Worm (Caenorhabditis elegans): ENCODE data around the gene F49E2.2.

The F49E2.2 gene

ce11 chrX:9540464-9540863 is 26.1 kb upstream of the F49E2.2 start (continued):
- TF ChIP-seq attf-4 (tag; optimal IDR thresholded peaks at IDR 0.05) = no peak
- no peak for TF ChIP-seq zfp-3 (GFP tag; conservative IDR thresholded peaks at IDR 0.05)
- TF ChIP-seq pqm-1 (tag; optimal IDR thresholded peaks at IDR 0.05) = peak; percentile 76
- no peak for TF ChIP-seq ceh-44 (GFP tag; IDR thresholded peaks at IDR 0.05)
- TF ChIP-seq ceh-82 (tag; optimal IDR thresholded peaks at IDR 0.05) = no peak
- no peak for TF ChIP-seq lir-3 (tag; optimal IDR thresholded peaks at IDR 0.05)
- no peak for TF ChIP-seq ceh-28 (tag; optimal IDR thresholded peaks at IDR 0.05)
- no peak for TF ChIP-seq F10B5.3 (tag; optimal IDR thresholded peaks at IDR 0.05)
- TF ChIP-seq cey-2 (tag; optimal IDR thresholded peaks at IDR 0.05; ENCODE audit: borderline replicate concordance, insufficient read depth) = no peak
- peak; percentile 45 for TF ChIP-seq aha-1 (tag)
- no peak for TF ChIP-seq F26F4.8 (GFP tag; conservative IDR thresholded peaks at IDR 0.05)
- TF ChIP-seq ztf-7 (tag; optimal IDR thresholded peaks at IDR 0.05) = no peak
- TF ChIP-seq snpc-4 (tag; optimal IDR thresholded peaks at IDR 0.05) = no peak
- TF ChIP-seq ZK546.5 (tag; optimal IDR thresholded peaks at IDR 0.05) = no peak
- TF ChIP-seq hmg-1.1 (GFP tag; IDR thresholded peaks at IDR 0.05) = no peak
- TF ChIP-seq zip-2 (tag; optimal IDR thresholded peaks at IDR 0.05) = no peak
- no peak for TF ChIP-seq vab-7 (GFP tag; IDR thresholded peaks at IDR 0.05)
- TF ChIP-seq T26A8.4 (GFP tag; IDR thresholded peaks at IDR 0.05) = no peak
- TF ChIP-seq sdz-12 (GFP tag; optimal IDR thresholded peaks at IDR 0.05) = no peak
- TF ChIP-seq php-3 (GFP tag; IDR thresholded peaks at IDR 0.05) = peak; percentile 60; the same call in 1 of the 2 replicates
- TF ChIP-seq mxl-2 (GFP tag; conservative IDR thresholded peaks at IDR 0.05) = no peak
- TF ChIP-seq daf-19 (GFP tag; conservative IDR thresholded peaks at IDR 0.05) = no peak
- TF ChIP-seq pha-4 (GFP tag; IDR thresholded peaks at IDR 0.05) = no peak
- TF ChIP-seq pha-4 (tag; optimal IDR thresholded peaks at IDR 0.05) = no peak
- peak; percentile 89 for TF ChIP-seq hlh-30 (tag; optimal IDR thresholded peaks at IDR 0.05; ENCODE audit: insufficient read depth)
- TF ChIP-seq lin-39 (tag; optimal IDR thresholded peaks at IDR 0.05) = no peak
- TF ChIP-seq ama-1 (optimal IDR thresholded peaks at IDR 0.05) = no peak
- TF ChIP-seq Y105C5A.15 (GFP tag; IDR thresholded peaks at IDR 0.05) = no peak
- no peak for TF ChIP-seq lin-15B (tag; optimal IDR thresholded peaks at IDR 0.05)
- no peak for TF ChIP-seq zag-1 (tag; optimal IDR thresholded peaks at IDR 0.05)
- TF ChIP-seq F37D6.2 (tag; optimal IDR thresholded peaks at IDR 0.05) = no peak
- no peak for TF ChIP-seq nhr-48 (tag; optimal IDR thresholded peaks at IDR 0.05)
- no peak for TF ChIP-seq aly-2 (tag; optimal IDR thresholded peaks at IDR 0.05)
- peak; percentile 89 for TF ChIP-seq dve-1 (tag; optimal IDR thresholded peaks at IDR 0.05; ENCODE audit: insufficient read depth)
- peak; percentile 53 for TF ChIP-seq mes-2 (tag; optimal IDR thresholded peaks at IDR 0.05; ENCODE audit: poor library complexity, severe bottlenecking)
- no peak for TF ChIP-seq ceh-62 (tag; optimal IDR thresholded peaks at IDR 0.05)

- TF ChIP-seq snpc-1.2 (GFP tag; IDR thresholded peaks at IDR 0.05) (no peak), nhr-111 (GFP tag; optimal IDR thresholded peaks at IDR 0.05) (no peak), unc-62 (GFP tag; optimal IDR thresholded peaks at IDR 0.05 in 1 of 2) (no peak), unc-62 (tag; optimal IDR thresholded peaks at IDR 0.05) (no peak), F49E8.2 (tag; optimal IDR thresholded peaks at IDR 0.05; ENCODE audit: borderline replicate concordance) (no peak), daf-19 (GFP tag; conservative IDR thresholded peaks at IDR 0.05) (no peak), T20F7.1 (GFP tag; optimal IDR thresholded peaks at IDR 0.05) (no peak), daf-16 (GFP tag; optimal IDR thresholded peaks at IDR 0.05) (peak in 1 of 2 experiments; percentile 0), daf-16 (tag; optimal IDR thresholded peaks at IDR 0.05) (no peak), spr-1 (tag; optimal IDR thresholded peaks at IDR 0.05) (no peak), duxl-1 (tag; optimal IDR thresholded peaks at IDR 0.05; ENCODE audit: poor library complexity) (no peak), snpc-4 (tag; optimal IDR thresholded peaks at IDR 0.05) (no peak), aha-1 (tag) (peak; percentile 2), pha-4 (GFP tag; IDR thresholded peaks at IDR 0.05) (no peak), pha-4 (tag; optimal IDR thresholded peaks at IDR 0.05) (no peak)
These were observed 23.2 kb upstream of the F49E2.2 start, which contains the start of gene F49E2.5 for ce11 chrX:9543352-9543751. Gene F49E2.5, plus strand, starts transcription at chrX:9543652.
